Fruit fly (Drosophila melanogaster) whole organism, pupa: Measurements from ENCODE around the gene CG5194.

Experiments used
- CG12605 ChIP-seq: fragments of 200-800 bp; sonication (Bioruptor generic); IDR thresholded peaks from 2 replicates; pipeline ENCODE4 v1.3.6; 2022; ENCODE audit warnings: missing biosample characterization, missing genetic modification characterization
- CG34367 ChIP-seq: fragments of 200-800 bp; sonication (Bioruptor generic); optimal IDR thresholded peaks from 2 replicates; lab custom pipeline; 2018; ENCODE audit warnings: missing biosample characterization, mild to moderate bottlenecking, missing genetic modification characterization
- CG4496 ChIP-seq: fragments of 200-800 bp; sonication (Bioruptor generic); IDR thresholded peaks from 3 replicates; pipeline ENCODE4 v1.3.6; 2022; ENCODE audit warnings: missing biosample characterization, missing genetic modification characterization
- CG9948 ChIP-seq: fragments of 200-800 bp; sonication (Bioruptor generic); optimal IDR thresholded peaks from 2 replicates; lab custom pipeline; 2018; ENCODE audit warnings: missing biosample characterization, mild to moderate bottlenecking, missing genetic modification characterization, moderate library complexity
- EcR ChIP-seq: fragments of 200-800 bp; sonication (Bioruptor generic); optimal IDR thresholded peaks from 3 replicates; lab custom pipeline; 2019; ENCODE audit warnings: missing biosample characterization, missing genetic modification characterization, mild to moderate bottlenecking, moderate library complexity, missing genetic modification reagents
- Snoo ChIP-seq: fragments of 200-800 bp; sonication (Bioruptor generic); optimal IDR thresholded peaks from 3 replicates; lab custom pipeline; 2017; ENCODE audit warnings: missing biosample characterization, mild to moderate bottlenecking, missing genetic modification characterization, inconsistent platforms

dm6 chr3L:9033999-9034626 is 24.5 kb upstream of the CG5194 start:
- TF ChIP-seq CG9948 (tag; lab: Kevin White, UChicago) = peak; percentile 74
- TF ChIP-seq CG34367 (tag; lab: Kevin White, UChicago) = no peak
- 0 out of 3 replicates have a peak, but pooled peaks have one; percentile 28 for TF ChIP-seq CG4496 (GFP tag; lab: Robert Waterston, UW)
- no peak; the same call in 1 of the 2 replicates for TF ChIP-seq CG12605 (GFP tag; lab: Robert Waterston, UW)
- TF ChIP-seq Snoo (tag; lab: Kevin White, UChicago) = peak; percentile 50
- no peak for TF ChIP-seq EcR (GFP tag; lab: Kevin White, UChicago)
